Fruit fly (Drosophila melanogaster): ENCODE data around the gene CG17159.

The CG17159 gene

dm6 chrX:23071237-23071688 lies 21.2 kb downstream of the CG17159 start:
- TF ChIP-seq ttk (optimal IDR thresholded peaks at IDR 0.05), result no peak
- TF ChIP-seq Myc (optimal IDR thresholded peaks at IDR 0.05), result no peak
- TF ChIP-seq Sin3A (optimal IDR thresholded peaks at IDR 0.05), result no peak
- TF ChIP-seq h (optimal IDR thresholded peaks at IDR 0.05), result no peak
- no peak for TF ChIP-seq psq (optimal IDR thresholded peaks at IDR 0.05)
- TF ChIP-seq insv (optimal IDR thresholded peaks at IDR 0.05), result no peak

- TF ChIP-seq h (optimal IDR thresholded peaks at IDR 0.05) (no peak), Sin3A (optimal IDR thresholded peaks at IDR 0.05) (no peak), Myc (optimal IDR thresholded peaks at IDR 0.05) (no peak)
Observed at dm6 chrX:23067521-23068459, 24.6 kb downstream of the CG17159 start, which contains the start of gene CG17167. CG17167 (plus strand) TSS chrX:23068301.

dm6 chrX:23035766-23036165 lies 56.7 kb downstream of the CG17159 start, which contains the start of gene CG12061:
CG12061 (plus strand) TSS chrX:23036066.
- TF ChIP-seq ttk (optimal IDR thresholded peaks at IDR 0.05), result no peak
- TF ChIP-seq psq (optimal IDR thresholded peaks at IDR 0.05), result no peak
- no peak for TF ChIP-seq Sin3A (optimal IDR thresholded peaks at IDR 0.05)
- TF ChIP-seq Myc (optimal IDR thresholded peaks at IDR 0.05), result no peak
- TF ChIP-seq h (optimal IDR thresholded peaks at IDR 0.05), result no peak
- TF ChIP-seq insv (optimal IDR thresholded peaks at IDR 0.05), result no peak

Measured in Kc167 (cell line).